Fruit fly (Drosophila melanogaster) whole organism, embryonic: ENCODE results near the gene CG4101.

Experiments
- Asciz ChIP-seq: fragments of 200-800 bp; sonication (Bioruptor generic); optimal IDR thresholded peaks from 2 replicates; lab custom pipeline; 2017; ENCODE audit warnings: missing biosample characterization, mild to moderate bottlenecking, missing genetic modification characterization, missing genetic modification reagents
- Atf3 ChIP-seq: fragments of 200-800 bp; sonication (Bioruptor generic); optimal IDR thresholded peaks from 3 replicates; lab custom pipeline; 2016; ENCODE audit warnings: missing biosample characterization, missing genetic modification characterization
- Atf6 ChIP-seq: fragments of 200-800 bp; sonication (Bioruptor generic); IDR thresholded peaks from 2 replicates; pipeline ENCODE4 v1.3.6; 2022; ENCODE audit warnings: missing biosample characterization, missing genetic modification characterization
- Bgb ChIP-seq: fragments of 200-800 bp; sonication (Bioruptor generic); IDR thresholded peaks from 2 replicates; pipeline ENCODE4 v1.3.6; 2022; ENCODE audit warnings: missing biosample characterization, missing genetic modification characterization; ENCODE audit not compliant: partially characterized antibody
- C15 ChIP-seq: fragments of 200-800 bp; sonication (Bioruptor generic); IDR thresholded peaks from 3 replicates; pipeline ENCODE4 v1.3.6; 2022; ENCODE audit warnings: missing biosample characterization, missing genetic modification characterization
- CG11085 ChIP-seq: fragments of 200-800 bp; sonication (Bioruptor generic); IDR thresholded peaks from 2 replicates; pipeline ENCODE4 v1.3.6; 2022; ENCODE audit warnings: missing biosample characterization, missing genetic modification characterization
- CG12104 ChIP-seq: fragments of 200-800 bp; sonication (Bioruptor generic); optimal IDR thresholded peaks from 3 replicates; lab custom pipeline; 2016; ENCODE audit warnings: missing biosample characterization, missing genetic modification characterization
- CG14014 ChIP-seq: fragments of 200-800 bp; sonication (Bioruptor generic); IDR thresholded peaks from 2 replicates; pipeline ENCODE4 v1.3.6; 2022; ENCODE audit warnings: missing biosample characterization, missing genetic modification characterization
- CG14667 ChIP-seq: fragments of 200-800 bp; sonication (Bioruptor generic); IDR thresholded peaks from 2 replicates; pipeline ENCODE4 v1.3.6; 2022; ENCODE audit warnings: missing biosample characterization, missing genetic modification characterization
- CG14965 ChIP-seq: fragments of 200-800 bp; sonication (Bioruptor generic); optimal IDR thresholded peaks from 2 replicates; lab custom pipeline; 2016; ENCODE audit warnings: missing biosample characterization, missing genetic modification characterization, borderline replicate concordance
- CG15696 ChIP-seq: fragments of 200-800 bp; sonication (Bioruptor generic); optimal IDR thresholded peaks from 2 replicates; lab custom pipeline; 2019; ENCODE audit warnings: missing biosample characterization, mild to moderate bottlenecking, missing genetic modification characterization, moderate library complexity
- CG1603 ChIP-seq: fragments of 200-800 bp; sonication (Bioruptor generic); optimal IDR thresholded peaks from 2 replicates; lab custom pipeline; 2019; ENCODE audit warnings: missing biosample characterization, mild to moderate bottlenecking, missing genetic modification characterization, moderate library complexity
- CG16863 ChIP-seq: fragments of 200-800 bp; sonication (Bioruptor generic); optimal IDR thresholded peaks from 3 replicates; lab custom pipeline; 2016; ENCODE audit warnings: missing biosample characterization, missing genetic modification characterization
- CG17186 ChIP-seq: fragments of 200-800 bp; sonication (Bioruptor generic); optimal IDR thresholded peaks from 3 replicates; lab custom pipeline; 2017; ENCODE audit warnings: missing biosample characterization, missing genetic modification reagents, missing genetic modification characterization
- CG34224 ChIP-seq: fragments of 200-800 bp; sonication (Bioruptor generic); IDR thresholded peaks from 3 replicates; pipeline ENCODE4 v1.3.6; 2022; ENCODE audit warnings: missing biosample characterization, missing genetic modification characterization; ENCODE audit not compliant: partially characterized antibody
- CG4820 ChIP-seq: fragments of 200-800 bp; sonication (Bioruptor generic); optimal IDR thresholded peaks from 3 replicates; lab custom pipeline; 2016; ENCODE audit warnings: missing biosample characterization, missing genetic modification characterization
- CG6854 ChIP-seq: fragments of 200-800 bp; sonication (Bioruptor generic); optimal IDR thresholded peaks from 3 replicates; lab custom pipeline; 2017; ENCODE audit warnings: missing biosample characterization, mild to moderate bottlenecking, missing genetic modification characterization
- CG7745 ChIP-seq: fragments of 200-800 bp; sonication (Bioruptor generic); optimal IDR thresholded peaks from 2 replicates; lab custom pipeline; 2018; ENCODE audit warnings: missing biosample characterization, mild to moderate bottlenecking, missing genetic modification characterization, moderate library complexity
- CG8944 ChIP-seq: fragments of 200-800 bp; sonication (Bioruptor generic); optimal IDR thresholded peaks from 3 replicates; lab custom pipeline; 2016; ENCODE audit warnings: missing biosample characterization, missing genetic modification characterization
- CG9876 ChIP-seq: fragments of 200-800 bp; sonication (Bioruptor generic); optimal IDR thresholded peaks from 2 replicates; lab custom pipeline; 2016; ENCODE audit warnings: missing biosample characterization, missing genetic modification characterization
- CG9932 ChIP-seq: fragments of 200-800 bp; sonication (Bioruptor generic); IDR thresholded peaks from 2 replicates; pipeline ENCODE4 v1.3.6; 2022; ENCODE audit warnings: missing biosample characterization, missing genetic modification characterization
- D ChIP-seq, 2 experiments: fragments of 200-800 bp in 1 of 2; fragments of >200 bp in 1 of 2; sonication (Bioruptor generic) in 1 of 2; optimal IDR thresholded peaks; 2 replicates in 1 of 2; 3 replicates in 1 of 2; lab custom pipeline; 2017; ENCODE audit warnings: mild to moderate bottlenecking in 1 of 2, missing biosample characterization in 1 of 2, missing genetic modification characterization in 1 of 2, missing genetic modification reagents in 1 of 2
- Deaf1 ChIP-seq: fragments of 200-800 bp; optimal IDR thresholded peaks from 3 replicates; lab custom pipeline; 2019; ENCODE audit warnings: missing biosample characterization, mild to moderate bottlenecking, missing genetic modification characterization, moderate library complexity
- Doc3 ChIP-seq: fragments of 200-800 bp; sonication (Bioruptor generic); IDR thresholded peaks from 3 replicates; pipeline ENCODE4 v1.3.6; 2022; ENCODE audit warnings: missing biosample characterization, missing genetic modification characterization; ENCODE audit not compliant: partially characterized antibody
- ERR ChIP-seq: fragments of 200-800 bp; sonication (Bioruptor generic); optimal IDR thresholded peaks from 2 replicates; lab custom pipeline; 2016; ENCODE audit warnings: missing biosample characterization, missing genetic modification characterization
- Gsc ChIP-seq: fragments of 200-800 bp; sonication (Bioruptor generic); IDR thresholded peaks from 2 replicates; pipeline ENCODE4 v1.3.6; 2022; ENCODE audit warnings: missing biosample characterization, missing genetic modification characterization
- Meics ChIP-seq: fragments of 200-800 bp; sonication (Bioruptor generic); optimal IDR thresholded peaks from 2 replicates; lab custom pipeline; 2017; ENCODE audit warnings: missing biosample characterization, mild to moderate bottlenecking, missing genetic modification characterization
- Nf-YB ChIP-seq: fragments of 200-800 bp; sonication (Bioruptor generic); optimal IDR thresholded peaks from 3 replicates; lab custom pipeline; 2019; ENCODE audit warnings: missing biosample characterization, mild to moderate bottlenecking, missing genetic modification characterization, moderate library complexity
- Opbp ChIP-seq: fragments of 200-800 bp; sonication (Bioruptor generic); IDR thresholded peaks from 3 replicates; pipeline ENCODE4 v1.3.6; 2022; ENCODE audit warnings: missing biosample characterization, missing genetic modification characterization; ENCODE audit not compliant: partially characterized antibody
- Scr ChIP-seq: fragments of 200-800 bp; sonication (Bioruptor generic); IDR thresholded peaks from 2 replicates; pipeline ENCODE4 v1.3.6; 2022; ENCODE audit warnings: missing biosample characterization, missing genetic modification characterization; ENCODE audit not compliant: partially characterized antibody
- Sin3A ChIP-seq: fragments of >200 bp; optimal IDR thresholded peaks from 2 replicates; lab custom pipeline; 2018
- aop ChIP-seq: fragments of 200-800 bp; sonication (Bioruptor generic); IDR thresholded peaks from 2 replicates; pipeline ENCODE4 v1.3.6; 2022; ENCODE audit warnings: missing biosample characterization, missing genetic modification characterization
- crc ChIP-seq: fragments of 200-800 bp; sonication (Bioruptor generic); optimal IDR thresholded peaks from 2 replicates; lab custom pipeline; 2016; ENCODE audit warnings: missing biosample characterization, missing genetic modification characterization
- crol ChIP-seq: fragments of 200-800 bp; sonication (Bioruptor generic); IDR thresholded peaks from 2 replicates; pipeline ENCODE4 v1.3.6; 2022; ENCODE audit warnings: missing biosample characterization, missing genetic modification characterization
- danr ChIP-seq: fragments of 200-800 bp; sonication (Bioruptor generic); IDR thresholded peaks from 2 replicates; pipeline ENCODE4 v1.3.6; 2022; ENCODE audit warnings: missing biosample characterization, missing genetic modification characterization
- dmrt11E ChIP-seq: fragments of 200-800 bp; sonication (Bioruptor generic); optimal IDR thresholded peaks from 3 replicates; lab custom pipeline; 2018; ENCODE audit warnings: missing biosample characterization, mild to moderate bottlenecking, missing genetic modification characterization, moderate library complexity
- ems ChIP-seq: fragments of 200-800 bp; sonication (Bioruptor generic); optimal IDR thresholded peaks from 3 replicates; lab custom pipeline; 2016; ENCODE audit warnings: missing biosample characterization, missing genetic modification characterization
- esg ChIP-seq: fragments of 200-800 bp; sonication (Bioruptor generic); conservative IDR thresholded peaks from 2 replicates; pipeline ENCODE4 v1.3.6; 2022; ENCODE audit warnings: missing biosample characterization, missing genetic modification characterization
- fru ChIP-seq: fragments of >200 bp; optimal IDR thresholded peaks from 2 replicates; lab custom pipeline; 2017
- gt ChIP-seq: fragments of 200-800 bp; sonication (Bioruptor generic); IDR thresholded peaks from 2 replicates; pipeline ENCODE4 v1.3.6; 2022; ENCODE audit warnings: missing biosample characterization, missing genetic modification characterization
- oc ChIP-seq: fragments of 200-800 bp; sonication (Bioruptor generic); optimal IDR thresholded peaks from 2 replicates; lab custom pipeline; 2018; ENCODE audit warnings: missing biosample characterization, mild to moderate bottlenecking, missing genetic modification characterization, moderate library complexity
- odd ChIP-seq: fragments of 200-800 bp; sonication (Bioruptor generic); optimal IDR thresholded peaks from 2 replicates; lab custom pipeline; 2017; ENCODE audit warnings: missing biosample characterization, mild to moderate bottlenecking, missing genetic modification characterization
- pb ChIP-seq: fragments of 200-800 bp; sonication (Bioruptor generic); optimal IDR thresholded peaks from 3 replicates; lab custom pipeline; 2016; ENCODE audit warnings: missing biosample characterization, missing genetic modification characterization
- pum ChIP-seq: fragments of 200-800 bp; sonication (Bioruptor generic); optimal IDR thresholded peaks from 2 replicates; lab custom pipeline; 2016; ENCODE audit warnings: missing biosample characterization, missing genetic modification characterization
- pzg ChIP-seq: fragments of 200-800 bp; sonication (Bioruptor generic); optimal IDR thresholded peaks from 3 replicates; lab custom pipeline; 2018; ENCODE audit warnings: missing biosample characterization, mild to moderate bottlenecking, missing genetic modification characterization, moderate library complexity
- slou ChIP-seq: fragments of 200-800 bp; sonication (Bioruptor generic); optimal IDR thresholded peaks from 3 replicates; lab custom pipeline; 2016; ENCODE audit warnings: missing biosample characterization, missing genetic modification characterization
- twi ChIP-seq: fragments of 200-800 bp; optimal IDR thresholded peaks from 2 replicates; lab custom pipeline; 2019; ENCODE audit warnings: missing biosample characterization, mild to moderate bottlenecking, missing genetic modification characterization, moderate library complexity
- usp ChIP-seq: fragments of >200 bp; optimal IDR thresholded peaks from 2 replicates; lab custom pipeline; 2017; ENCODE audit warnings: missing biosample characterization, missing genetic modification characterization
- zen ChIP-seq: fragments of 200-800 bp; sonication (Bioruptor generic); optimal IDR thresholded peaks from 3 replicates; lab custom pipeline; 2018; ENCODE audit warnings: missing biosample characterization, mild to moderate bottlenecking, missing genetic modification characterization, moderate library complexity

Gene CG4101

DNA sequence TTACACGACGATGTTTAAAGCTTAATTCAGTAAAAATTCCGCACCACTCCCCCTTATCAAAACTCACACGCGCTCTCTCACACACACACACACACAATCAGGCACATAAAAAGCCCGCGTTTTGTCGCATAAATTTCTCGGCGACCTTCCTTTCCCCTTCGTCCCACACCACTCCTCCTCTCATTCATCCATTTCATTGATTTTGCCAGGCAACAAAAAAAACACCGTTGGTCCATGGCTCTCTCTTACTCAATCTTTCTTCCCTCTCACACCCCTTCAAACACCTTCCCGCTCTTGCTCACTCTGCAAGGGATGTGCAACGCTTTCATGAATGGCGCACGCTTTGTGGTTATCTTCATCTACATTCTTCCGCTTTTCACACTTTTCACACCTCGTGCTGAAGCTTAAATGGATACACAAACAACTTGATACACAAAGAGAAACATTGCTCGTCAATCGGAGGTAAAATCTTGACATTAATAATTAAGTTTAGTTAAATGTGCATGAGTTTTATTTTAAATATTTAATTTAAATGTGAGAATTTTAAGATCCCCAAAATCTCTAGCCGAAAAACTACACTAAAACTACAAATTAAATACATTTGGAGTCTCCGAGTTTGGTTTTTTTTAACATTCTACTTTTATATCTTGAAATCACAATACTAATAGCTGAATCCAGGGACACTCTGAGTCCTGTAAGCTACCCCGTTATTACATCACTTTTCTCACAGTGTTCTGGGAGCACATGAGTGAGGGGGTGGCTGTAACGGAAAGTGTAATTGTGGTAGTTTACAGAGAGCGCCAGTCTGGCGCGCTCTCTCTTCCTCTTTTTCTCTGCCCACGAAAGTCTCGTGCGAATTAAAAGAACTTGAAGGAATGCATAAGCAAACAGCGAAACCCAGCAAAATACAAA lies 47.9 kb downstream of the CG4101 start (continued):
- TF ChIP-seq Sin3A (lab: Kevin White, UChicago) (no peak), dmrt11E (tag; lab: Kevin White, UChicago) (peak; percentile 93), Atf6 (GFP tag; lab: Robert Waterston, UW) (peak; percentile 94), pb (GFP tag; lab: Kevin White, UChicago) (peak; percentile 81), odd (GFP tag; lab: Kevin White, UChicago) (peak; percentile 96), Bgb (GFP tag; lab: Robert Waterston, UW) (peak; percentile 44; the same call in 1 of the 2 replicates), fru (lab: Kevin White, UChicago) (no peak), CG9932 (GFP tag; lab: Robert Waterston, UW) (peak; percentile 91), crol (GFP tag; lab: Robert Waterston, UW) (peak; percentile 93), twi (tag; lab: Kevin White, UChicago) (peak; percentile 88), slou (GFP tag; lab: Kevin White, UChicago) (peak; percentile 84), aop (GFP tag; lab: Robert Waterston, UW) (peak; percentile 41; the same call in 1 of the 2 replicates), Nf-YB (peak; percentile 86), Meics (GFP tag; lab: Kevin White, UChicago) (peak; percentile 97), Scr (no peak), Doc3 (GFP tag; lab: Robert Waterston, UW) (no peak), Asciz (GFP tag; lab: Kevin White, UChicago) (peak; percentile 97), pum (GFP tag; lab: Kevin White, UChicago) (peak; percentile 92), crc (GFP tag; lab: Kevin White, UChicago) (peak; percentile 91), oc (tag; lab: Kevin White, UChicago) (peak; percentile 93), CG15696 (peak; percentile 83), ERR (GFP tag; lab: Kevin White, UChicago) (peak; percentile 90), danr (GFP tag; lab: Robert Waterston, UW) (peak; percentile 92), D (optimal IDR thresholded peaks at IDR 0.05; lab: Kevin White, UChicago) (no peak), D (GFP tag; optimal IDR thresholded peaks at IDR 0.05; lab: Kevin White, UChicago) (peak; percentile 99), CG7745 (peak; percentile 38), CG4820 (GFP tag; lab: Kevin White, UChicago) (peak; percentile 96), Opbp (GFP tag; lab: Robert Waterston, UW) (no peak), gt (peak; percentile 93), C15 (GFP tag; lab: Robert Waterston, UW) (peak; percentile 90), CG14965 (GFP tag; lab: Kevin White, UChicago) (peak; percentile 71), CG16863 (GFP tag; lab: Kevin White, UChicago) (peak; percentile 87), esg (GFP tag; lab: Robert Waterston, UW) (peak; percentile 94), CG14014 (peak; percentile 94), usp (GFP tag; lab: Kevin White, UChicago) (no peak), CG14667 (GFP tag; lab: Robert Waterston, UW) (peak; percentile 91), pzg (GFP tag; lab: Kevin White, UChicago) (peak; percentile 16), CG11085 (GFP tag; lab: Robert Waterston, UW) (peak; percentile 80), zen (tag; lab: Kevin White, UChicago) (peak; percentile 89), ems (GFP tag; lab: Kevin White, UChicago) (peak; percentile 93), CG8944 (GFP tag; lab: Kevin White, UChicago) (peak; percentile 89), CG1603 (tag; lab: Kevin White, UChicago) (peak; percentile 87), CG9876 (GFP tag; lab: Kevin White, UChicago) (peak; percentile 66), CG34224 (no peak), CG17186 (GFP tag; lab: Kevin White, UChicago) (peak; percentile 81), Atf3 (peak; percentile 88), CG12104 (peak; percentile 98), Gsc (GFP tag; lab: Robert Waterston, UW) (peak; percentile 90), CG6854 (peak; percentile 95), Deaf1 (tag; lab: Kevin White, UChicago) (peak; percentile 83)
